Worm (Caenorhabditis elegans): Measurements from ENCODE around the gene frpr-1.

DNA sequence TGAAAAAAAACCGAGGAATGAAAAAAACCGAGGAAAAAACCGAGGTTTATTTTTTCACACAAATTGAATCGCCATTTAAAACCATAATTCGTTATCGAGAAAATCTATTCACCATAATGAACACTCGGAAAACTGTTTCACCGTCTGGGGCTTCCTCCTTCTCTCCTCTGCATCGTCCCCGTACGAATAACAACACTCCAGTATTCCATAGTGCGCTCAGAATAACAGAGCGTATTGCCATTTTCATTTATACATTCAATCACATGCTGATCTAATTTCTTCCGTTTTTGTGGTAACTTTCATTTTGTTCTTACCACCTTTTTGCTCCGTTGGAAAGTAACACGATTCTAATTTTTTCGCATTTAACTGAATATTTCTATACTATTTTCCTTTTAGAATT lies 40.1 kb upstream of the frpr-1 start, which contains the start of gene C17H11.2:
- TF ChIP-seq egl-27 (tag; optimal IDR thresholded peaks at IDR 0.05) (no peak), lin-39 (tag; optimal IDR thresholded peaks at IDR 0.05) (no peak), ztf-11 (tag; optimal IDR thresholded peaks at IDR 0.05) (no peak), unc-39 (tag; optimal IDR thresholded peaks at IDR 0.05) (no peak), nhr-23 (tag; optimal IDR thresholded peaks at IDR 0.05) (no peak), mab-5 (tag; optimal IDR thresholded peaks at IDR 0.05) (no peak), skn-1 (tag; optimal IDR thresholded peaks at IDR 0.05) (no peak), zag-1 (tag; optimal IDR thresholded peaks at IDR 0.05) (no peak), nhr-77 (tag; optimal IDR thresholded peaks at IDR 0.05) (no peak), fos-1 (tag; optimal IDR thresholded peaks at IDR 0.05) (peak; percentile 32), sem-4 (tag; optimal IDR thresholded peaks at IDR 0.05) (no peak), F13H6.1 (tag; optimal IDR thresholded peaks at IDR 0.05) (no peak), aly-2 (tag; optimal IDR thresholded peaks at IDR 0.05) (no peak), ZK546.5 (tag; optimal IDR thresholded peaks at IDR 0.05) (no peak)

Data from whole organism, L2 larva.